Fruit fly (Drosophila melanogaster) S2 (cell line): ENCODE results near the gene Rpn11.

Experiments used
- CG8478 ChIP-seq: fragments of >200 bp; optimal IDR thresholded peaks from 2 replicates; lab custom pipeline; 2018
- CTCF ChIP-seq, 2 experiments: fragments of >200 bp; optimal IDR thresholded peaks; 2 replicates each; lab custom pipeline; 2018

Gene Rpn11

DNA sequence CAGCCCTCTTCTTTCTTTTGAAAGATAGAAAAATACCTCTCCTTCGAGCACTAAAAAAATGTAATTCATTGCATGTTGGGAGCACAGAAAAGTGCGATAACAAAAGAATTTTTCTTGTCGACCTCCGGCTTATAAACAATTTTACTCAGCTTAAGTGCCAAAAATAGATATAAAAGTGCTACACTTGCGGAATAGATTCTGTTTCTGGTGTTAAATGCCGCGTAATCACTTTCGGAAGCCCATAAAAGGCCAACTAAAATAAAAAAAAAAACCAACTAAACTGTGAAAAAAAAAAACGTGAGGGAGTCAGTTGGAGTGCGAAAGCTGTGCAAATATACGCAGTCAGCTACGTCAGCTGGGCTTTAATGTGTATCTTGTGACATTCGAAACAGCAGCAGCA is 30.1 kb upstream of the Rpn11 start:
- no peak for TF ChIP-seq CTCF (optimal IDR thresholded peaks at IDR 0.05; lab: Kevin White, UChicago)
- no peak for TF ChIP-seq CG8478 (lab: Kevin White, UChicago)

- TF ChIP-seq CTCF (optimal IDR thresholded peaks at IDR 0.05; lab: Kevin White, UChicago) (no peak), CG8478 (lab: Kevin White, UChicago) (no peak)
Observed at dm6 chr2L:5088649-5089270, 29.2 kb upstream of the Rpn11 start.

DNA sequence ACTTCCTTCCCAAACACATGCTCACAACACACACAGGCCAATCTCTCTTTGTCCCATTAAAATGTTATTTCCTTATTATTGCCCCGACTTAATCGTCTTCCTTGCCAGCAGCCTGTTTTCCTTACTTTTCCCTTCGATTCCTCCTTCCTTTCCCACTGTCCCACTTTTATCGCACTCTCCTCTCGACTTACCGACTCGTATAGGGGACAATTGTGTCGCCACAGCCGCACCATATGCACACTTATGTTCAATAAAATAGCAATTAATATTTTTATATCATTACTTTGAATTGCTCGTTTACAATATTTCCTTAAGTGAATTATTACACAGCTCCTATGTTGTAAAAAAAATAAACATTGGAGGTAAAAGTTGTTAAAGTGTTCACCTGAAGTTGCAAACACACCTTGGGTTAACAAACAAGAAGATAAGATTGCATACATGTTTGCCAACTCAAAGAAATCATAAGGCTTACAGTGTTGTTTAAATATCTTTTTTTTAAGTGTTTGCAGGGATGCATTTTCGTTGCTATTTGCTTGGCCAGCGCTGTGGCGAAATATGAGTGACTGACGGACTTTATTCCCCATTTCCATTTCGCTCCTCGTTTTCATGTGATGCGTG is 27.4 kb upstream of the Rpn11 start:
- TF ChIP-seq CG8478 (lab: Kevin White, UChicago) (no peak), CTCF (optimal IDR thresholded peaks at IDR 0.05; lab: Kevin White, UChicago) (no peak)

dm6 chr2L:5085561-5085960 is 26.0 kb upstream of the Rpn11 start:
- TF ChIP-seq CTCF (optimal IDR thresholded peaks at IDR 0.05; lab: Kevin White, UChicago), result no peak
- TF ChIP-seq CG8478 (lab: Kevin White, UChicago), result no peak

DNA sequence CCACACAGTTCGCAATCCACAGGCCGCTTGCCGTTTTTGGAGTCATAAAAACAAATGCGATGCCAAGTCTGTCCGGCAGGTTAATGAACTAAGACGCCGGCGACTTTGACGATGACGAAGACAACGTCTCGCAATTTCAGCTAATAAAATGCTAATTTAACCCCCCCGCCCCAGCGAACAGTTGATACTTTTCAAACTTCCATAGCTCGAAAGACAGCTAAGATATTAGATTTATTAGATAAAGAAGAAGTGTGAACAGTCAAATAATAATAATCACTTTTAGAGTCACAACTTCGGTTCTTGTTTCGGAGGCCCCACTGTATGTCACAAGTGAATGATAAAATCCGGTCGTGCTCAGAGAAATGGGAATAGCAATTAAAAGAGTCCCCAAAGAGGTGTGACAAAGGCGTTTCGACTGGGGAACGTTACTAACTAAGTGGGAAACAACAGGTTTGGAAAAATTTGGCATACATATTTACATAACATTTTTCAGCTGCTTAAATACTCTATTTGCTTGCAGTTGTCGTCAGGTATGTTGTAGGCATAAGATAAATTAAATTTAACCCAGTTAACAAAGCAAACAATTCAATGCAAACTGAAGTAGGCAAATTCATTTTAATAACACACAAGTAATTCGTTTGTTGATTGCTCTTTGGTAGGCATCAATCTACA is 25.1 kb upstream of the Rpn11 start:
- TF ChIP-seq CG8478 (lab: Kevin White, UChicago), result no peak
- no peak for TF ChIP-seq CTCF (optimal IDR thresholded peaks at IDR 0.05; lab: Kevin White, UChicago)

dm6 chr2L:5080225-5080867 is 20.8 kb upstream of the Rpn11 start:
- TF ChIP-seq CG8478 (lab: Kevin White, UChicago) (no peak), CTCF (optimal IDR thresholded peaks at IDR 0.05; lab: Kevin White, UChicago) (no peak)

- TF ChIP-seq CTCF (optimal IDR thresholded peaks at IDR 0.05; lab: Kevin White, UChicago) (no peak), CG8478 (lab: Kevin White, UChicago) (no peak)
Observed at dm6 chr2L:5079200-5079599, 19.6 kb upstream of the Rpn11 start.

- TF ChIP-seq CG8478 (lab: Kevin White, UChicago) (no peak), CTCF (optimal IDR thresholded peaks at IDR 0.05; lab: Kevin White, UChicago) (no peak)
Observed at dm6 chr2L:5072357-5072756, 12.8 kb upstream of the Rpn11 start.

- TF ChIP-seq CTCF (optimal IDR thresholded peaks at IDR 0.05; lab: Kevin White, UChicago) (peak; percentile 5 to 54), CG8478 (lab: Kevin White, UChicago) (no peak)
Observed at dm6 chr2L:5070797-5071579, 11.4 kb upstream of the Rpn11 start, which contains the start of gene RpL37A. Gene RpL37A (plus strand): TSS chr2L:5070957.

dm6 chr2L:5063936-5064335 is 4.3 kb upstream of the Rpn11 start:
- TF ChIP-seq CTCF (optimal IDR thresholded peaks at IDR 0.05; lab: Kevin White, UChicago) (no peak), CG8478 (lab: Kevin White, UChicago) (no peak)

DNA sequence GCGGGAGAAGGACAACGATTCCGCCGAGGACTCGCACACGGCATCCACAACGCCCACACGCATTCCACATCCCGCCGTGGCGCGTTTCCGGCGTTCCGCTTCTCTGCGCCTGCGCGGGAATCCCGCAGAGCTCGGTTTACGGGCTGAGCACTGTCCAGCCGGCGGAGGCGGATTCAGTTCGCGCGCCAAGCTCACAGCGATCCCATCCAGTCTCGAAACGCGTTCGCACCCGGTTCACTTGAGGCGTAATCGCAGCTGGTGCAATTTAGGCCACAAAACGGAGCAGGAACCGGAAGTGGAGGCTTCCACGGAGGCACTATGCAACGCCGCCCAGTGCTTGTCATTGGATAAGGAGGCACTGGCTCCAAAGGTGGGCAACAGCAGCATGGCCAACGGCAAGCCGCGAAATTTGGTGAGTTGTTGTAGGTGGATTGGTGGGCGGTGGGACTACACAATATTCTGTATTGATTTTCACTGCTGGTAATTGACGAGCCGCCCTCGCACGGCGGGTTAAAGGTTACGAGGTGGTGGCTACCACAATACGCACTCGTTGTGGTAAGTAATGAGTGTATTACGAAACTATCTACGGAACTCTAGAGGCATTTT is 3.3 kb upstream of the Rpn11 start:
- no peak for TF ChIP-seq CG8478 (lab: Kevin White, UChicago)
- no peak for TF ChIP-seq CTCF (optimal IDR thresholded peaks at IDR 0.05; lab: Kevin White, UChicago)

DNA sequence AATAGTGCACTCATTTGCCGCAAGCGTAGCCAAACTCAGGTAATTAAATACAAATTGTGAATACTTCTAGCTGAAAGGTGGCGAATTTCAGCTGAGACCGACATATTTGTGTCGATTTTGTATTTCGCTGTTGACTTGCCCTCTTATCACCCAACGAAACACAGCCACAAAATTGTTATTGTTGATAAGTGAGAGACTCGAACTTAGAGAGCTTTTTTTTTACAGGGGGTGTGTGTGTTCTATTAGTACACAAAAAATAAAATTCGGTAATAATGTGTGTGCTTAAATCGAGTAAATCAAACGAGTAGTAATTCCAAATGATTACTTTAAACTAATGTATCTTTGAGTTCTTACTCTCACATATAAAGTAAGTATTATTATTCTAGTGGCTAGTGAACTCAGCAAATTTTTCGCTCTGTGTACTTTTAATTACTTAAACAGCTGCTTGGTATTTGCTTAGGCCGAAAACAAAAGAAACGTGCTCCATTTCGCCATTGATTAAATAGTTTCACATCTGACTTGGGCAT is 1.4 kb upstream of the Rpn11 start:
- no peak for TF ChIP-seq CTCF (optimal IDR thresholded peaks at IDR 0.05; lab: Kevin White, UChicago)
- TF ChIP-seq CG8478 (lab: Kevin White, UChicago), result no peak

DNA sequence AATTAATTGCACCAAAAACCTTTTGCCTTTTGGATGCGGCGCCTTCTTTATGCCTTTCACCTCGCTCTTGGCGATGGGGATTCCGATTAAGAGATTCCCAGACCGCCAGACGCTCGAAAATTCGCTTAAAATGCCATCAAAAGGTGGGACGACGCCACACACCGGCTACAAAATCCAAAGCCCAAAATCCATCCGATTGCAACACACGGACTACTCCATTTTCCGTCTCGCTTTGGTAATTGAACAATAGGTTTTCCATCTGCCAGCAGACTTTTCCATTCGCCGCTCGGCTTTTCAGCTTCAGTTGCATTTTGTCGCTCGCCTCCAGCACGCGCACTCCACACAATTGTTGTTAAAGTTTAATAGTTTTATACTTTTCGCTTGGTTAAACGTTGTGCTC is 925 bp upstream of the Rpn11 start, which contains the start of gene qtc:
Gene qtc, plus strand, starts transcription at position 301 of the 400 bp plus-strand sequence.
- TF ChIP-seq CTCF (optimal IDR thresholded peaks at IDR 0.05; lab: Kevin White, UChicago) (no peak), CG8478 (lab: Kevin White, UChicago) (no peak)
